Worm (Caenorhabditis elegans): ENCODE results near the gene fbxc-48.

DNA sequence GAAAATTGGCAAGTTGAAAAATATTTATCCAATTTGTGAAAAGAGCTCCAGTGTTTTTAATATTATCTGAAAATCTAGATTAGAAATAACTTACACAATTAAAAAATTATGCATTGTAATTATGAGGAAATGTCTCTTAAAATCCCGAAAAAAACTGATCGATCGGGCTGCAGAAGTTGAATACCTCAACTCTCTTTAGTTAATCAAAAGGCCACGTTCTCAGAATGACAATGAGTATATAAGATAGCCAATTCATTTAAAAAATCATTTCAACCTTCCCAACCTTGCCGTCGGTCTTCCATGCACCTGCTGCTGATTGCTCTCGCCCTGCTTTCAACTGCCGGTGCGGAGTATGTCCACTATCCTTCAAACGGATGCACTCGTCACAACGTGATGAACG, 51.0 kb downstream of the fbxc-48 start, which contains the start of gene T02H6.4:
- no peak for TF ChIP-seq jun-1 (tag; optimal IDR thresholded peaks at IDR 0.05)
- no peak for TF ChIP-seq aly-2 (tag; optimal IDR thresholded peaks at IDR 0.05)
- no peak for TF ChIP-seq php-3 (GFP tag; IDR thresholded peaks at IDR 0.05)
- no peak for TF ChIP-seq lin-13 (GFP tag; optimal IDR thresholded peaks at IDR 0.05)
- TF ChIP-seq fos-1 (tag; optimal IDR thresholded peaks at IDR 0.05), result no peak
- TF ChIP-seq Y5F2A.4 (GFP tag; optimal IDR thresholded peaks at IDR 0.05), result no peak
- TF ChIP-seq lsy-2 (tag; optimal IDR thresholded peaks at IDR 0.05), result no peak
- TF ChIP-seq mdl-1 (tag; optimal IDR thresholded peaks at IDR 0.05), result no peak
- no peak for TF ChIP-seq F44E2.7 (GFP tag; IDR thresholded peaks at IDR 0.05)
- TF ChIP-seq unc-62 (GFP tag; optimal IDR thresholded peaks at IDR 0.05 in 1 of 2), result no peak
- TF ChIP-seq unc-62 (tag; optimal IDR thresholded peaks at IDR 0.05), result no peak
- TF ChIP-seq T26A8.4 (GFP tag; IDR thresholded peaks at IDR 0.05), result no peak
- no peak for TF ChIP-seq nhr-48 (tag; optimal IDR thresholded peaks at IDR 0.05)
- TF ChIP-seq nhr-25 (tag; optimal IDR thresholded peaks at IDR 0.05; ENCODE audit: borderline replicate concordance, insufficient read depth), result no peak
- no peak for TF ChIP-seq pqm-1 (tag; optimal IDR thresholded peaks at IDR 0.05)
